Worm (Caenorhabditis elegans): Measurements from ENCODE around the gene C54E4.1.
A peak's percentile ranks its signal among the peaks of the same experiment; 100 is the strongest.
"Not testable (repeated sequence)": the region's sequence is repeated elsewhere in the genome, so short reads cannot be mapped to it uniquely, and the experiment has no call there.

The C54E4.1 gene

DNA sequence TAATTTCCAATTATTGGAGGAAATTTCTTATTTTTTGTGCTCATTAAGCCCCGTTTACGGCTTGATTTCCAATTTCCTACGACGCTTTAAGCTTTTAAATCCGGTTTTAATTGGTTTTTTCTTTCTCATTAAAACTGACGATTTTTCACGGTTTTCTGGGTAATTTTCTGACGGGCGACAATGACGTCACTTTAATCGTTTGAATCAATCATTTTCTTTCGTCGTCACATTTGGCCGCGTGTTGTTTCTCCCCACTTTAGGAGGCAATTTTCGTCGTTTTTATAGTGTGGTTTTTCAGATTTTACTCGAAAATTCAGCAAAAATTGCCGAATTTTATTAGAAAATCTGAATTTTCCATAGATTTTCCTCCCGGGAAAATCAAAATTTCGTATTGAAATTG lies 17.6 kb downstream of the C54E4.1 start:
- no peak for TF ChIP-seq zag-1 (tag; optimal IDR thresholded peaks at IDR 0.05)
- peak in 1 of 2 experiments; percentile 17 for TF ChIP-seq lsy-2 (tag; optimal IDR thresholded peaks at IDR 0.05)
- peak; percentile 34 for TF ChIP-seq nhr-25 (tag; optimal IDR thresholded peaks at IDR 0.05)

- TF ChIP-seq lin-13 (GFP tag; optimal IDR thresholded peaks at IDR 0.05) = no peak
- TF ChIP-seq nhr-129 (tag; optimal IDR thresholded peaks at IDR 0.05) = peak; percentile 67
Measured at ce11 chrIV:2193558-2193957, 18.2 kb downstream of the C54E4.1 start.

DNA sequence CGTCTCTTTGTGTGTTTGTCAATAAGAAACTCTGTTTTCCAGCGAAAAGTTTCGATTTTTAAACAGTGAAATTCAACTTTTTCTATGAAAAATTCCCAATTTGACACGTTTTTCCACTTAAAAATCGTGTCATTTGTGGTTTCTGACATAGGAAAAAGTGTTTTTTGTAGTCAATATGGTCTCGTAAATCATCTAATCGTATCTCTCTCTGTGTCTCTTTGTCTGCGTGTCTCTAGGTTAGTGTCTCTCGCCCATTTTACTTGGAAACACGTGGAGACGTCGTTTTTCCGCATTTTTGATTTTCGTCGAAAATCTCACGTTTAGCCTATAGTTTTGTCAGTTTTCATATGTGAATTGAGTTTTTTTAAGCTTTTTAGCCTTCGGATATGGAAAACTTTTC lies 20.2 kb downstream of the C54E4.1 start:
- peak; percentile 15 for TF ChIP-seq nhr-25 (tag; optimal IDR thresholded peaks at IDR 0.05)
- no peak for TF ChIP-seq unc-62 (GFP tag; optimal IDR thresholded peaks at IDR 0.05)
- peak; percentile 11 for TF ChIP-seq sma-9 (GFP tag; optimal IDR thresholded peaks at IDR 0.05)
- no peak for TF ChIP-seq sma-9 (tag; optimal IDR thresholded peaks at IDR 0.05)

DNA sequence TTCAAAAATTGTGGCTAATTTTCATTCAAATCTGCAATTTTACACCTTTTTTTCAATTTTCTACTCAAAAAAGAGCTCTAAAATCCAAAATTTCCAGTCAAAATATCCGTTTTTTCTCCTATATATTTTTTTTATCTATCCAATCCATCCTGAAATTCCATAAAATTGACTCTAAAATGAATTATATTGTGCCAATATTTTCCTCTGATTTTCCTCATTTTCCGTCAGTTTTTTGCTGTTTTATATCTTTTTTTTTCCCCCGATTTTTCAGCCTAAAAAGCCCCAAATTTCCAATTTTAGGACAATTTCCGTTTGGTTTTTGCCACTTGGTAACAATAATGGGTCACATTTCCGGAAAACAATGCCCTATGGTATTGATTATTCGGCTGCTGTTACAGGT lies 23.4 kb downstream of the C54E4.1 start, which contains the start of gene Y71G10AR.4:
Y71G10AR.4 (plus strand) TSS at position 301 of the 400 bp plus-strand sequence.
- no peak for TF ChIP-seq egl-27 (tag; optimal IDR thresholded peaks at IDR 0.05)
- TF ChIP-seq alr-1 (tag; optimal IDR thresholded peaks at IDR 0.05) = no peak
- TF ChIP-seq ama-1 (optimal IDR thresholded peaks at IDR 0.05) = no peak
- TF ChIP-seq nhr-21 (tag; optimal IDR thresholded peaks at IDR 0.05) = no peak
- no peak for TF ChIP-seq mbf-1 (tag; optimal IDR thresholded peaks at IDR 0.05)
- TF ChIP-seq nhr-6 (tag; optimal IDR thresholded peaks at IDR 0.05) = no peak
- no peak for TF ChIP-seq snpc-4 (tag; optimal IDR thresholded peaks at IDR 0.05)
- no peak for TF ChIP-seq ztf-4 (tag; optimal IDR thresholded peaks at IDR 0.05)
- no peak for TF ChIP-seq Y55F3AM.14 (GFP tag; optimal IDR thresholded peaks at IDR 0.05)
- no peak for TF ChIP-seq sem-4 (tag; optimal IDR thresholded peaks at IDR 0.05)
- no peak for TF ChIP-seq nhr-23 (tag; optimal IDR thresholded peaks at IDR 0.05)
- TF ChIP-seq mdl-1 (tag; optimal IDR thresholded peaks at IDR 0.05) = no peak
- no peak for TF ChIP-seq nhr-12 (tag; optimal IDR thresholded peaks at IDR 0.05)

DNA sequence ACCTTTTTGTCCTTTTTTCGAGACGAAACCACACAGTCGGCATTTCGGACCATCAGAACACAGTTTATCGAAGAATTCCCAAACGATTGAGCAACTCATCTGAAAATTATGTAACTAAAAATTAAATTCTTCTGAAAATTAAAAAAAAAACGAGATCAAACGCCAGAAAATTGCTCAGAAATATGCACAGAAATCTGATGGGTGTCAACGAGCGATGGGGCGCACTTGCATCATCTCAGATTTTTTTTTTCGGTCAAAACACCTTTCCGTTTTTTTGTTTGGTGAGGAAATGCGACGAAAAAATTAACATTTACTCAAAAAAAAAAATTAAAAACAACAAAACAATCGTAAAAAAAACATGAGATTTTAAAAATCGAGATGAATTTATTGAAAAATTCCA lies 41.4 kb downstream of the C54E4.1 start, which contains the start of gene T04C4.3:
T04C4.3 (minus strand) TSS at position 101 of the 400 bp plus-strand sequence.
- TF ChIP-seq sma-3 (GFP tag; optimal IDR thresholded peaks at IDR 0.05); nhr-12 (tag; optimal IDR thresholded peaks at IDR 0.05); nhr-11 (tag; optimal IDR thresholded peaks at IDR 0.05): not testable (repeated sequence)

ce11 chrIV:2217260-2217659 lies 41.9 kb downstream of the C54E4.1 start:
- TF ChIP-seq mdl-1 (tag; optimal IDR thresholded peaks at IDR 0.05) = peak; percentile 17 to 24
- peak; percentile 14 for TF ChIP-seq C34F6.9 (tag; optimal IDR thresholded peaks at IDR 0.05)
- TF ChIP-seq nhr-129 (tag; optimal IDR thresholded peaks at IDR 0.05) = peak; percentile 37
- TF ChIP-seq nhr-237 (tag; optimal IDR thresholded peaks at IDR 0.05) = no peak
- peak; percentile 75 for TF ChIP-seq F13H6.1 (tag; optimal IDR thresholded peaks at IDR 0.05)
- TF ChIP-seq snpc-4 (tag; optimal IDR thresholded peaks at IDR 0.05) = no peak
- peak; percentile 37 for TF ChIP-seq sma-9 (GFP tag; optimal IDR thresholded peaks at IDR 0.05)
- no peak for TF ChIP-seq sma-9 (tag; optimal IDR thresholded peaks at IDR 0.05)

ce11 chrIV:2219334-2219755 lies 44.0 kb downstream of the C54E4.1 start:
- peak; percentile 98 for TF ChIP-seq sma-3 (GFP tag; optimal IDR thresholded peaks at IDR 0.05)
- TF ChIP-seq sma-9 (GFP tag; optimal IDR thresholded peaks at IDR 0.05) = peak; percentile 99
- TF ChIP-seq sma-9 (tag; optimal IDR thresholded peaks at IDR 0.05) = peak; percentile 62
- TF ChIP-seq lsy-2 (tag; optimal IDR thresholded peaks at IDR 0.05) = peak; percentile 89 to 94
- peak; percentile 84 for TF ChIP-seq ceh-82 (tag; optimal IDR thresholded peaks at IDR 0.05)
- TF ChIP-seq ZK546.5 (tag; optimal IDR thresholded peaks at IDR 0.05) = peak; percentile 62
- peak; percentile 85 for TF ChIP-seq zag-1 (tag; optimal IDR thresholded peaks at IDR 0.05)
- peak; percentile 81 for TF ChIP-seq nhr-10 (tag; optimal IDR thresholded peaks at IDR 0.05)
- TF ChIP-seq alr-1 (tag; optimal IDR thresholded peaks at IDR 0.05) = no peak
- TF ChIP-seq mab-5 (tag; optimal IDR thresholded peaks at IDR 0.05) = peak; percentile 95
- TF ChIP-seq fos-1 (tag; optimal IDR thresholded peaks at IDR 0.05) = peak; percentile 79
- peak; percentile 85 for TF ChIP-seq nhr-129 (tag; optimal IDR thresholded peaks at IDR 0.05)
- TF ChIP-seq egl-27 (tag; optimal IDR thresholded peaks at IDR 0.05) = peak; percentile 98
- TF ChIP-seq lin-13 (GFP tag; optimal IDR thresholded peaks at IDR 0.05) = peak; percentile 94
- TF ChIP-seq R02D3.7 (tag; optimal IDR thresholded peaks at IDR 0.05) = peak; percentile 39
- TF ChIP-seq nhr-6 (tag; optimal IDR thresholded peaks at IDR 0.05) = peak; percentile 92
- TF ChIP-seq gmeb-1 (tag; optimal IDR thresholded peaks at IDR 0.05) = peak; percentile 90
- peak; percentile 84 for TF ChIP-seq nhr-237 (tag; optimal IDR thresholded peaks at IDR 0.05)
- peak; percentile 92 for TF ChIP-seq sem-4 (tag; optimal IDR thresholded peaks at IDR 0.05)
- TF ChIP-seq nhr-21 (tag; optimal IDR thresholded peaks at IDR 0.05) = peak; percentile 98
- no peak for TF ChIP-seq elt-3 (tag; optimal IDR thresholded peaks at IDR 0.05)
- peak; percentile 66 for TF ChIP-seq nhr-77 (tag; optimal IDR thresholded peaks at IDR 0.05)
- no peak for TF ChIP-seq dmd-4 (tag; optimal IDR thresholded peaks at IDR 0.05)
- TF ChIP-seq lin-39 (tag; optimal IDR thresholded peaks at IDR 0.05) = no peak
- peak; percentile 100 for TF ChIP-seq F13H6.1 (tag; optimal IDR thresholded peaks at IDR 0.05)
- TF ChIP-seq unc-55 (GFP tag; optimal IDR thresholded peaks at IDR 0.05) = peak; percentile 82
- TF ChIP-seq ztf-11 (tag; optimal IDR thresholded peaks at IDR 0.05) = no peak
- TF ChIP-seq mbf-1 (tag; optimal IDR thresholded peaks at IDR 0.05) = no peak
- peak; percentile 78 for TF ChIP-seq unc-62 (GFP tag; optimal IDR thresholded peaks at IDR 0.05)
- peak; percentile 98 for TF ChIP-seq Y55F3AM.14 (GFP tag; optimal IDR thresholded peaks at IDR 0.05)
